Worm (Caenorhabditis elegans): ENCODE results near the gene ZK1127.13.

ZK1127.13 gene

ce11 chrII:7056328-7056727, 3.2 kb downstream of the ZK1127.13 start:
- TF ChIP-seq tbx-11 (GFP tag; IDR thresholded peaks at IDR 0.05), result no peak
- TF ChIP-seq tbx-37 (GFP tag; conservative IDR thresholded peaks at IDR 0.05), result no peak
- no peak for TF ChIP-seq flt-1 (GFP tag; IDR thresholded peaks at IDR 0.05)
- no peak for TF ChIP-seq hmg-4 (GFP tag; optimal IDR thresholded peaks at IDR 0.05)
- TF ChIP-seq sea-1 (GFP tag; conservative IDR thresholded peaks at IDR 0.05), result no peak
- TF ChIP-seq B0310.2 (tag; optimal IDR thresholded peaks at IDR 0.05), result no peak
- TF ChIP-seq tra-4 (tag; optimal IDR thresholded peaks at IDR 0.05), result no peak
- TF ChIP-seq ama-1 (optimal IDR thresholded peaks at IDR 0.05), result no peak
- TF ChIP-seq ceh-13 (GFP tag; optimal IDR thresholded peaks at IDR 0.05), result no peak
- TF ChIP-seq hmbx-1 (tag; optimal IDR thresholded peaks at IDR 0.05), result no peak

ce11 chrII:7057860-7058259, 4.8 kb downstream of the ZK1127.13 start, which contains the start of gene cth-2:
Gene cth-2, minus strand, starts transcription at chrII:7057960.
- no peak for TF ChIP-seq flt-1 (GFP tag; IDR thresholded peaks at IDR 0.05)
- no peak for TF ChIP-seq B0310.2 (tag; optimal IDR thresholded peaks at IDR 0.05)
- no peak for TF ChIP-seq tra-4 (tag; optimal IDR thresholded peaks at IDR 0.05)
- TF ChIP-seq hmg-4 (GFP tag; optimal IDR thresholded peaks at IDR 0.05), result no peak
- no peak for TF ChIP-seq ets-7 (tag; optimal IDR thresholded peaks at IDR 0.05)

ce11 chrII:7059274-7059757, 6.2 kb downstream of the ZK1127.13 start:
- TF ChIP-seq aly-1 (tag; optimal IDR thresholded peaks at IDR 0.05) (no peak), scrt-1 (GFP tag; IDR thresholded peaks at IDR 0.05) (no peak), ceh-13 (GFP tag; optimal IDR thresholded peaks at IDR 0.05) (no peak), sea-1 (GFP tag; conservative IDR thresholded peaks at IDR 0.05) (no peak), tra-4 (tag; optimal IDR thresholded peaks at IDR 0.05) (no peak), pes-1 (GFP tag; IDR thresholded peaks at IDR 0.05) (no peak), tbx-37 (GFP tag; conservative IDR thresholded peaks at IDR 0.05) (no peak), flt-1 (GFP tag; IDR thresholded peaks at IDR 0.05) (no peak), ets-7 (tag; optimal IDR thresholded peaks at IDR 0.05) (no peak), hmbx-1 (tag; optimal IDR thresholded peaks at IDR 0.05) (no peak), B0310.2 (tag; optimal IDR thresholded peaks at IDR 0.05) (no peak), ama-1 (optimal IDR thresholded peaks at IDR 0.05) (no peak), hmg-4 (GFP tag; optimal IDR thresholded peaks at IDR 0.05) (no peak), F13C5.2 (tag; optimal IDR thresholded peaks at IDR 0.05) (no peak), tbx-11 (GFP tag; IDR thresholded peaks at IDR 0.05) (no peak), hnd-1 (tag; optimal IDR thresholded peaks at IDR 0.05) (no peak)

- TF ChIP-seq ceh-36 (tag; optimal IDR thresholded peaks at IDR 0.05) (no peak), pes-1 (GFP tag; IDR thresholded peaks at IDR 0.05) (no peak), tbx-11 (GFP tag; IDR thresholded peaks at IDR 0.05) (no peak), hmbx-1 (tag; optimal IDR thresholded peaks at IDR 0.05) (no peak), tbx-37 (GFP tag; conservative IDR thresholded peaks at IDR 0.05) (no peak), hmg-4 (GFP tag; optimal IDR thresholded peaks at IDR 0.05) (no peak)
These were observed 7.1 kb downstream of the ZK1127.13 start for ce11 chrII:7060202-7060601.

ce11 chrII:7060791-7061190, 7.7 kb downstream of the ZK1127.13 start:
- no peak for TF ChIP-seq ets-7 (tag; optimal IDR thresholded peaks at IDR 0.05)
- no peak for TF ChIP-seq ceh-13 (GFP tag; optimal IDR thresholded peaks at IDR 0.05)
- TF ChIP-seq aly-1 (tag; optimal IDR thresholded peaks at IDR 0.05), result no peak
- no peak for TF ChIP-seq tbx-37 (GFP tag; conservative IDR thresholded peaks at IDR 0.05)

ce11 chrII:7061730-7062129, 8.6 kb downstream of the ZK1127.13 start, which contains the start of gene acs-6:
Gene acs-6, plus strand, starts transcription at chrII:7062030.
- TF ChIP-seq aly-1 (tag; optimal IDR thresholded peaks at IDR 0.05) (no peak), ets-7 (tag; optimal IDR thresholded peaks at IDR 0.05) (no peak), B0310.2 (tag; optimal IDR thresholded peaks at IDR 0.05) (no peak), hmbx-1 (tag; optimal IDR thresholded peaks at IDR 0.05) (no peak), ceh-13 (GFP tag; optimal IDR thresholded peaks at IDR 0.05) (no peak), sea-1 (GFP tag; conservative IDR thresholded peaks at IDR 0.05) (no peak), tbx-37 (GFP tag; conservative IDR thresholded peaks at IDR 0.05) (no peak), pes-1 (GFP tag; IDR thresholded peaks at IDR 0.05) (no peak), hnd-1 (tag; optimal IDR thresholded peaks at IDR 0.05) (no peak), F13C5.2 (tag; optimal IDR thresholded peaks at IDR 0.05) (no peak), ama-1 (optimal IDR thresholded peaks at IDR 0.05) (no peak), tbx-11 (GFP tag; IDR thresholded peaks at IDR 0.05) (no peak)

ce11 chrII:7065391-7065790, 12.3 kb downstream of the ZK1127.13 start, which contains the start of gene nos-2:
Gene nos-2, plus strand, starts transcription at chrII:7065618.
- TF ChIP-seq tbx-11 (GFP tag; IDR thresholded peaks at IDR 0.05) (no peak), B0310.2 (tag; optimal IDR thresholded peaks at IDR 0.05) (no peak), sea-1 (GFP tag; conservative IDR thresholded peaks at IDR 0.05) (no peak), ceh-36 (tag; optimal IDR thresholded peaks at IDR 0.05) (no peak), F13C5.2 (tag; optimal IDR thresholded peaks at IDR 0.05) (no peak), scrt-1 (GFP tag; IDR thresholded peaks at IDR 0.05) (no peak), hmg-4 (GFP tag; optimal IDR thresholded peaks at IDR 0.05) (no peak), pes-1 (GFP tag; IDR thresholded peaks at IDR 0.05) (no peak), hmbx-1 (tag; optimal IDR thresholded peaks at IDR 0.05) (no peak), tra-4 (tag; optimal IDR thresholded peaks at IDR 0.05) (no peak), hnd-1 (tag; optimal IDR thresholded peaks at IDR 0.05) (no peak), ets-7 (tag; optimal IDR thresholded peaks at IDR 0.05) (no peak), ama-1 (optimal IDR thresholded peaks at IDR 0.05) (no peak), aly-1 (tag; optimal IDR thresholded peaks at IDR 0.05) (no peak), ceh-13 (GFP tag; optimal IDR thresholded peaks at IDR 0.05) (no peak), flt-1 (GFP tag; IDR thresholded peaks at IDR 0.05) (no peak), tbx-37 (GFP tag; conservative IDR thresholded peaks at IDR 0.05) (no peak)

ce11 chrII:7069866-7070265, 16.8 kb downstream of the ZK1127.13 start, which contains the start of gene him-14:
Gene him-14, minus strand, starts transcription at chrII:7069966.
- TF ChIP-seq hnd-1 (tag; optimal IDR thresholded peaks at IDR 0.05) (no peak), tra-4 (tag; optimal IDR thresholded peaks at IDR 0.05) (no peak), ceh-13 (GFP tag; optimal IDR thresholded peaks at IDR 0.05) (no peak), scrt-1 (GFP tag; IDR thresholded peaks at IDR 0.05) (no peak), tbx-37 (GFP tag; conservative IDR thresholded peaks at IDR 0.05) (no peak), ceh-36 (tag; optimal IDR thresholded peaks at IDR 0.05) (no peak), flt-1 (GFP tag; IDR thresholded peaks at IDR 0.05) (no peak)

Data from whole organism, early embryonic.